Worm (Caenorhabditis elegans) whole organism, L3 larva: ENCODE measurements around the gene clpf-1.

Experiments
- ZK546.5 ChIP-seq: sonication (generic microtip); optimal IDR thresholded peaks from 2 replicates; lab custom pipeline; 2017; ENCODE audit warnings: missing biosample characterization, missing genetic modification characterization
- pqm-1 ChIP-seq: fragments of 150-350 bp; optimal IDR thresholded peaks from 2 replicates; lab custom pipeline; 2017; ENCODE audit warnings: missing biosample characterization, missing genetic modification characterization, inconsistent platforms
- zag-1 ChIP-seq: fragments of 150-350 bp; optimal IDR thresholded peaks from 2 replicates; lab custom pipeline; 2014; ENCODE audit warnings: missing biosample characterization, missing genetic modification characterization

DNA sequence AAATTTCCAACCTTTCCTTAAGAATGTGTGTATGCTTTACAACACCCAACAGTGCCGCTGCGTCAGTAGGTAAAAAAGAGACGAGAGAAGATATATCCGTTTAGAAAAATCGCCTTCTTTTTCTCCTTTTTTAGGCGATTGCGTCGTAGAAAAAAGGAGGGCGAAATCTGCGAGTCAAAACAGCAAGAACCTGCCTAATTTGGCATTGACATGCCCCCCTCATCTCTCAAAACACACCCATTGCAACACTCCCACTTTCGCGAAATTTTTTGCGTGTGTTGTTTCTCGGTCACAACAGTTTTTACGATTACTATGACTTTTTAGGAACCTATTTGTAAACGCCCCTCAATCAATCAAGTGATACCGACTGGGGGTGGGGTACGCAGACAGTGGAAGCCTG is 45.9 kb upstream of the clpf-1 start:
- TF ChIP-seq ZK546.5 (tag; lab: Kevin White, UChicago): no peak
- no peak for TF ChIP-seq pqm-1 (tag; lab: Kevin White, UChicago)
- no peak for TF ChIP-seq zag-1
